Worm (Caenorhabditis elegans) whole organism, L4/young adult: ENCODE results near the gene cogc-2.

Experiments
- dao-5 ChIP-seq: sonication (generic microtip); optimal IDR thresholded peaks from 2 replicates; lab custom pipeline; 2016; ENCODE audit warnings: missing genotype, missing genetic modification characterization, moderate library complexity, missing compliant biosample characterization
- him-1 ChIP-seq: sonication (generic microtip); optimal IDR thresholded peaks from 2 replicates; lab custom pipeline; 2016; ENCODE audit warnings: missing genotype, missing genetic modification reagents, missing genetic modification characterization, missing compliant biosample characterization

ce11 chrIV:7051515-7051914, 12.1 kb upstream of the cogc-2 start:
- TF ChIP-seq dao-5 (tag; lab: Kevin White, UChicago): no peak
- no peak for TF ChIP-seq him-1 (tag; lab: Kevin White, UChicago)
